Worm (Caenorhabditis elegans) whole organism, late embryonic: ENCODE results near the gene R09H3.3.

ENCODE experiments used
- K09A11.1 ChIP-seq: sonication (generic microtip); optimal IDR thresholded peaks from 2 replicates; lab custom pipeline; 2017; ENCODE audit warnings: antibody characterized with exemption, mild to moderate bottlenecking, missing genetic modification characterization, missing compliant biosample characterization; ENCODE audit not compliant: insufficient read depth
- T23F11.4 ChIP-seq: fragments of 200-800 bp; sonication (Bioruptor generic); optimal IDR thresholded peaks from 2 replicates; lab custom pipeline; 2018; ENCODE audit warnings: mild to moderate bottlenecking, missing genetic modification characterization, missing compliant biosample characterization
- ama-1 ChIP-seq: fragments of 150-350 bp; optimal IDR thresholded peaks from 2 replicates; lab custom pipeline; 2014
- ceh-31 ChIP-seq: sonication (generic microtip); optimal IDR thresholded peaks from 2 replicates; lab custom pipeline; 2016; ENCODE audit warnings: missing genetic modification characterization, missing compliant biosample characterization
- ceh-45 ChIP-seq: fragments of 200-800 bp; sonication (Bioruptor generic); IDR thresholded peaks from 2 replicates; pipeline ENCODE4 v1.3.6; 2022; ENCODE audit warnings: missing genetic modification reagents, missing genetic modification characterization, missing compliant biosample characterization
- elt-2 ChIP-seq: sonication (generic microtip); optimal IDR thresholded peaks from 2 replicates; lab custom pipeline; 2016; ENCODE audit warnings: missing genetic modification reagents, missing genetic modification characterization, missing compliant biosample characterization
- elt-4 ChIP-seq: sonication (generic microtip); optimal IDR thresholded peaks from 2 replicates; lab custom pipeline; 2016; ENCODE audit warnings: missing genetic modification characterization, missing compliant biosample characterization
- eyg-1 ChIP-seq: sonication (generic microtip); optimal IDR thresholded peaks from 2 replicates; lab custom pipeline; 2016; ENCODE audit warnings: missing genotype, missing genetic modification characterization, missing compliant biosample characterization
- fkh-10 ChIP-seq: fragments of 150-350 bp; optimal IDR thresholded peaks from 2 replicates; lab custom pipeline; 2014; ENCODE audit warnings: missing biosample characterization, missing genetic modification reagents, missing genetic modification characterization
- nfya-1 ChIP-seq: sonication (generic microtip); optimal IDR thresholded peaks from 2 replicates; lab custom pipeline; 2017; ENCODE audit warnings: missing genetic modification characterization, mild to moderate bottlenecking, missing compliant biosample characterization, antibody characterized with exemption, moderate library complexity
- nhr-11 ChIP-seq: fragments of 150-350 bp; optimal IDR thresholded peaks from 2 replicates; lab custom pipeline; 2014; ENCODE audit warnings: missing biosample characterization, missing genetic modification characterization
- rnt-1 ChIP-seq: sonication (generic microtip); optimal IDR thresholded peaks from 2 replicates; lab custom pipeline; 2016; ENCODE audit warnings: missing genetic modification characterization, missing compliant biosample characterization
- ttx-3 ChIP-seq: sonication (generic microtip); optimal IDR thresholded peaks from 2 replicates; lab custom pipeline; 2016; ENCODE audit warnings: missing genetic modification reagents, missing genetic modification characterization, missing compliant biosample characterization
- unc-86 ChIP-seq: sonication (generic microtip); optimal IDR thresholded peaks from 2 replicates; lab custom pipeline; 2016; ENCODE audit warnings: missing genetic modification characterization, missing compliant biosample characterization

DNA sequence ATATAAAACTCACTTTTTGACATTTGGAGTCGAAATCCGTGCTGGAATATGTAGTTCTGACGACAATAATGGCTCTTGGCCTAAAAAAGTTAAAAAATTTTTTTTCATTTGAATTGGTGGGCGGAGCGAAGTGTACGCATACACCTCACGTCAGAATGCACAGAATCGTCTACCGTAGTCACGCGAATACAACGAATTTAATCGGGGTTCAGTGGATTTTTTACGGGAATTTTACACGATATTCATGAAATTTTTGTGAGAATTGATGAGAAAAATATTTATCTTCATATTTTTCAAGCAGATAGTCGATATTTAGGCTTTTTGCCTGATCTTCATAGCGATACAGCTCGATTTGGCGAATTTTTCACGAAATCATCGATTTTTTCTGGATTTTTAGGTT lies at the start of gene R09H3.3:
- TF ChIP-seq nhr-11 (tag; lab: Kevin White, UChicago) (no peak), nfya-1 (tag; lab: Kevin White, UChicago) (no peak), elt-4 (tag; lab: Kevin White, UChicago) (no peak), ttx-3 (no peak), rnt-1 (no peak), eyg-1 (tag; lab: Kevin White, UChicago) (no peak), K09A11.1 (tag; lab: Kevin White, UChicago) (no peak), ama-1 (lab: Kevin White, UChicago) (no peak), elt-2 (no peak), T23F11.4 (GFP tag; lab: Kevin White, UChicago) (no peak), ceh-45 (GFP tag; lab: Robert Waterston, UW) (no peak), unc-86 (tag; lab: Kevin White, UChicago) (no peak), ceh-31 (no peak), fkh-10 (GFP tag; lab: Kevin White, UChicago) (no peak)
